Fruit fly (Drosophila melanogaster) whole organism, embryonic: ENCODE measurements around the gene CG13884.

Experiments
- Abd-B ChIP-seq: fragments of 200-800 bp; sonication (Bioruptor generic); optimal IDR thresholded peaks from 2 replicates; lab custom pipeline; 2018; ENCODE audit warnings: missing biosample characterization, mild to moderate bottlenecking, missing genetic modification characterization, moderate library complexity
- Atf3 ChIP-seq: fragments of 200-800 bp; sonication (Bioruptor generic); optimal IDR thresholded peaks from 3 replicates; lab custom pipeline; 2016; ENCODE audit warnings: missing biosample characterization, missing genetic modification characterization
- Awh ChIP-seq: fragments of 200-800 bp; sonication (Bioruptor generic); IDR thresholded peaks from 2 replicates; pipeline ENCODE4, ENCODE4 v1.3.6; 2022; ENCODE audit warnings: missing biosample characterization, missing genetic modification characterization
- CG10147 ChIP-seq: fragments of 200-800 bp; sonication (Bioruptor generic); optimal IDR thresholded peaks from 2 replicates; lab custom pipeline; 2019; ENCODE audit warnings: missing biosample characterization, mild to moderate bottlenecking, missing genetic modification characterization, moderate library complexity
- CG10543 ChIP-seq: fragments of 200-800 bp; sonication (Bioruptor generic); optimal IDR thresholded peaks from 3 replicates; lab custom pipeline; 2017; ENCODE audit warnings: missing biosample characterization, mild to moderate bottlenecking, missing genetic modification characterization, moderate library complexity
- CG11504 ChIP-seq: fragments of 200-800 bp; sonication (Bioruptor generic); optimal IDR thresholded peaks from 3 replicates; lab custom pipeline; 2019; ENCODE audit warnings: missing biosample characterization, mild to moderate bottlenecking, missing genetic modification characterization, moderate library complexity
- CG12299 ChIP-seq: fragments of 200-800 bp; sonication (Bioruptor generic); optimal IDR thresholded peaks from 2 replicates; lab custom pipeline; 2018; ENCODE audit warnings: missing biosample characterization, mild to moderate bottlenecking, missing genetic modification characterization
- CG14667 ChIP-seq: fragments of 200-800 bp; sonication (Bioruptor generic); IDR thresholded peaks from 2 replicates; pipeline ENCODE4 v1.3.6; 2022; ENCODE audit warnings: missing biosample characterization, missing genetic modification characterization
- CG15601 ChIP-seq: fragments of 200-800 bp; sonication (Bioruptor generic); optimal IDR thresholded peaks from 3 replicates; lab custom pipeline; 2019; ENCODE audit warnings: missing biosample characterization, mild to moderate bottlenecking, missing genetic modification characterization, moderate library complexity
- CG17385 ChIP-seq: fragments of 200-800 bp; sonication (Bioruptor generic); optimal IDR thresholded peaks from 3 replicates; lab custom pipeline; 2018; ENCODE audit warnings: missing biosample characterization, mild to moderate bottlenecking, missing genetic modification characterization
- CG17568 ChIP-seq: fragments of 200-800 bp; sonication (Bioruptor generic); optimal IDR thresholded peaks from 2 replicates; lab custom pipeline; 2018; ENCODE audit warnings: missing biosample characterization, mild to moderate bottlenecking, missing genetic modification characterization, moderate library complexity
- CG17802 ChIP-seq: fragments of 200-800 bp; sonication (Bioruptor generic); optimal IDR thresholded peaks from 2 replicates; lab custom pipeline; 2018; ENCODE audit warnings: missing biosample characterization, mild to moderate bottlenecking, missing genetic modification characterization, moderate library complexity
- CG18476 ChIP-seq: fragments of 200-800 bp; sonication (Bioruptor generic); optimal IDR thresholded peaks from 2 replicates; lab custom pipeline; 2016; ENCODE audit warnings: missing biosample characterization, mild to moderate bottlenecking, missing genetic modification characterization
- CG2678 ChIP-seq: fragments of 200-800 bp; sonication (Bioruptor generic); optimal IDR thresholded peaks from 3 replicates; lab custom pipeline; 2019; ENCODE audit warnings: missing biosample characterization, mild to moderate bottlenecking, missing genetic modification characterization, moderate library complexity
- CG33213 ChIP-seq: fragments of 200-800 bp; sonication (Bioruptor generic); optimal IDR thresholded peaks from 3 replicates; lab custom pipeline; 2016; ENCODE audit warnings: missing biosample characterization, missing genetic modification characterization
- CG3726 ChIP-seq: fragments of 200-800 bp; sonication (Bioruptor generic); IDR thresholded peaks from 3 replicates; pipeline ENCODE4, ENCODE4 v1.3.6; 2022; ENCODE audit warnings: missing biosample characterization, missing genetic modification characterization
- CG3847 ChIP-seq: fragments of 200-800 bp; sonication (Bioruptor generic); IDR thresholded peaks from 2 replicates; pipeline ENCODE4 v1.3.6; 2022; ENCODE audit warnings: missing biosample characterization, missing genetic modification characterization
- CG4360 ChIP-seq: fragments of 200-800 bp; sonication (Bioruptor generic); IDR thresholded peaks from 2 replicates; pipeline ENCODE4 v1.3.6; 2022; ENCODE audit warnings: missing biosample characterization, missing genetic modification characterization
- CG6175 ChIP-seq: fragments of 200-800 bp; sonication (Bioruptor generic); IDR thresholded peaks from 3 replicates; pipeline ENCODE4 v1.3.6; 2022; ENCODE audit warnings: missing biosample characterization, missing genetic modification characterization
- Hsf ChIP-seq: fragments of 200-800 bp; sonication (Bioruptor generic); optimal IDR thresholded peaks from 3 replicates; lab custom pipeline; 2016; ENCODE audit warnings: missing biosample characterization, missing genetic modification characterization
- Kr ChIP-seq: fragments of 200-800 bp; sonication (Bioruptor generic); optimal IDR thresholded peaks from 2 replicates; lab custom pipeline; 2017; ENCODE audit warnings: missing biosample characterization, mild to moderate bottlenecking, missing genetic modification characterization
- Max ChIP-seq: fragments of 200-800 bp; sonication (Bioruptor generic); optimal IDR thresholded peaks from 2 replicates; lab custom pipeline; 2016; ENCODE audit warnings: missing biosample characterization, mild to moderate bottlenecking, missing genetic modification characterization
- Meics ChIP-seq: fragments of 200-800 bp; sonication (Bioruptor generic); optimal IDR thresholded peaks from 2 replicates; lab custom pipeline; 2017; ENCODE audit warnings: missing biosample characterization, mild to moderate bottlenecking, missing genetic modification characterization
- NC2β ChIP-seq: fragments of 200-800 bp; sonication (Bioruptor generic); optimal IDR thresholded peaks from 2 replicates; lab custom pipeline; 2016; ENCODE audit warnings: missing biosample characterization, missing genetic modification characterization
- Optix ChIP-seq: fragments of 200-800 bp; sonication (Bioruptor generic); IDR thresholded peaks from 3 replicates; pipeline ENCODE4 v1.3.6; 2022; ENCODE audit warnings: missing biosample characterization, missing genetic modification characterization
- Pdp1 ChIP-seq, 2 experiments: fragments of 200-800 bp; sonication (Bioruptor generic); optimal IDR thresholded peaks; 3 replicates each; lab custom pipeline; 2016; ENCODE audit warnings: missing biosample characterization in 2 of 2, missing genetic modification characterization in 2 of 2, mild to moderate bottlenecking in 1 of 2, moderate library complexity in 1 of 2
- Sox102F ChIP-seq: fragments of 200-800 bp; sonication (Bioruptor generic); optimal IDR thresholded peaks from 2 replicates; lab custom pipeline; 2018; ENCODE audit warnings: missing biosample characterization, mild to moderate bottlenecking, missing genetic modification characterization, moderate library complexity
- TFAM ChIP-seq: fragments of 200-800 bp; sonication (Bioruptor generic); optimal IDR thresholded peaks from 2 replicates; lab custom pipeline; 2017; ENCODE audit warnings: missing biosample characterization, missing genetic modification characterization, inconsistent platforms
- Xrp1 ChIP-seq: fragments of 200-800 bp; sonication (Bioruptor generic); IDR thresholded peaks from 2 replicates; pipeline ENCODE4 v1.3.6; 2022; ENCODE audit warnings: missing biosample characterization, missing genetic modification characterization
- al ChIP-seq: fragments of 200-800 bp; sonication (Bioruptor generic); IDR thresholded peaks from 2 replicates; pipeline ENCODE4 v1.3.6; 2022; ENCODE audit warnings: missing biosample characterization, missing genetic modification characterization
- ato ChIP-seq: fragments of 200-800 bp; sonication (Bioruptor generic); IDR thresholded peaks from 2 replicates; pipeline ENCODE4 v1.3.6; 2022; ENCODE audit warnings: missing biosample characterization, missing genetic modification characterization; ENCODE audit not compliant: partially characterized antibody
- bcd ChIP-seq: fragments of 200-800 bp; sonication (Bioruptor generic); optimal IDR thresholded peaks from 2 replicates; lab custom pipeline; 2017; ENCODE audit warnings: missing biosample characterization, mild to moderate bottlenecking, missing genetic modification characterization
- ci ChIP-seq: fragments of 200-800 bp; sonication (Bioruptor generic); IDR thresholded peaks from 3 replicates; pipeline ENCODE4 v1.3.6; 2022; ENCODE audit warnings: missing biosample characterization, missing genetic modification characterization
- eyg ChIP-seq: fragments of 200-800 bp; sonication (Bioruptor generic); optimal IDR thresholded peaks from 3 replicates; lab custom pipeline; 2016; ENCODE audit warnings: missing biosample characterization, missing genetic modification characterization
- grau ChIP-seq: fragments of 200-800 bp; optimal IDR thresholded peaks from 3 replicates; lab custom pipeline; 2019; ENCODE audit warnings: missing biosample characterization, mild to moderate bottlenecking, missing genetic modification characterization, moderate library complexity
- grn ChIP-seq: fragments of 200-800 bp; sonication (Bioruptor generic); optimal IDR thresholded peaks from 3 replicates; lab custom pipeline; 2017; ENCODE audit warnings: missing biosample characterization, missing genetic modification characterization
- klu ChIP-seq: fragments of 200-800 bp; sonication (Bioruptor generic); IDR thresholded peaks from 2 replicates; pipeline ENCODE4 v1.3.6; 2022; ENCODE audit warnings: missing biosample characterization, missing genetic modification characterization
- nau ChIP-seq: fragments of 200-800 bp; sonication (Bioruptor generic); optimal IDR thresholded peaks from 3 replicates; lab custom pipeline; 2017; ENCODE audit warnings: missing biosample characterization, mild to moderate bottlenecking, missing genetic modification characterization, missing genetic modification reagents
- otp ChIP-seq: fragments of 200-800 bp; sonication (Bioruptor generic); IDR thresholded peaks from 3 replicates; pipeline ENCODE4, ENCODE4 v1.3.6; 2022; ENCODE audit warnings: missing biosample characterization, missing genetic modification characterization
- peb ChIP-seq: fragments of 200-800 bp; sonication (Bioruptor generic); IDR thresholded peaks from 2 replicates; pipeline ENCODE4 v1.3.6; 2022; ENCODE audit warnings: missing biosample characterization, missing genetic modification characterization
- pros ChIP-seq: fragments of 200-800 bp; sonication (Bioruptor generic); optimal IDR thresholded peaks from 3 replicates; lab custom pipeline; 2019; ENCODE audit warnings: missing biosample characterization, mild to moderate bottlenecking, missing genetic modification characterization, moderate library complexity
- ro ChIP-seq: fragments of 200-800 bp; sonication (Bioruptor generic); IDR thresholded peaks from 2 replicates; pipeline ENCODE4 v1.3.6; 2022; ENCODE audit warnings: missing biosample characterization, missing genetic modification characterization
- salm ChIP-seq: fragments of 200-800 bp; sonication (Bioruptor generic); optimal IDR thresholded peaks from 2 replicates; lab custom pipeline; 2018; ENCODE audit warnings: missing biosample characterization, mild to moderate bottlenecking, missing genetic modification characterization
- sd ChIP-seq: fragments of 200-800 bp; sonication (Bioruptor generic); optimal IDR thresholded peaks from 3 replicates; lab custom pipeline; 2018; ENCODE audit warnings: missing biosample characterization, mild to moderate bottlenecking, missing genetic modification characterization, moderate library complexity
- slbo ChIP-seq: fragments of 200-800 bp; sonication (Bioruptor generic); IDR thresholded peaks from 2 replicates; pipeline ENCODE4 v1.3.6; 2022; ENCODE audit warnings: missing biosample characterization, missing genetic modification characterization
- tx ChIP-seq: fragments of 200-800 bp; sonication (Bioruptor generic); optimal IDR thresholded peaks from 2 replicates; lab custom pipeline; 2016; ENCODE audit warnings: missing biosample characterization, missing genetic modification characterization
- unc-4 ChIP-seq: fragments of 200-800 bp; sonication (Bioruptor generic); IDR thresholded peaks from 2 replicates; pipeline ENCODE4 v1.3.6; 2022; ENCODE audit warnings: missing biosample characterization, missing genetic modification characterization; ENCODE audit not compliant: partially characterized antibody
- yki ChIP-seq: fragments of >200 bp; optimal IDR thresholded peaks from 3 replicates; lab custom pipeline; 2018
- zen ChIP-seq: fragments of 200-800 bp; sonication (Bioruptor generic); optimal IDR thresholded peaks from 3 replicates; lab custom pipeline; 2018; ENCODE audit warnings: missing biosample characterization, mild to moderate bottlenecking, missing genetic modification characterization, moderate library complexity

CG13884 gene

DNA sequence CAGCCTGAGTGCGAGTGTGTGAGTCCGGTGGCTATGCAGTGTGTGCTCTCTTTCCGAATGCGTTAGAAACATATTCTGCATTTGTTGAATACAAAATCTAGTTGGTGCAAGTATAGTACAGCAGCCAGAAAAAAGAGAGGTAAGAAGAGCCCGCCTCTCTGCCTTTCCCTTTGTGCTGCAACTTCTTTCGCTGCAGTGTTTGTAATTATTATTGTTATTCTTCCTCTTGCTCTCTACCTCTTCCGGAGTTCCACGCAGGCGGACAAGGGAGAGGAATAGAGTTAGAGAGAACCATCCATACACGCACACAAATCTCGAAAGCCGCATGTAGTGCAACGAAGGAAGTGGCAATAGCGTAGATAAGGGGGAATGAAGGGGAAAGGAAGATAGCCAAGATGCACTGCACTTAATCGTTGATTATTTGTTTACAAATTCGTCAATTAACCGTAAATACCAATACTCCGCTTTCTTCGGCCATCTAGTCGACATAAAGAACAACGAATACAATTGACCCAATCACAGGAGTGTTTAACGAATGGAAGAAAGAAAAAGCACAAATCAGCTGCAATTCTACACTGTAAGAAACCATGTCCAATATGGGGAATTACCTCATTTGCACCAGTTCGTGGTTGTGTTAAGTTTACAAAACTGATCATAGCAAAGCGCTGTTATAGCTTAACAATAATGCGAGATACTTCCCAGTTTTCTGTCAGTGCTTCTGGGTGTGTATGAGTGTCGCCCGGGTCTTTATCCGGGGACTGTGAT, 18.4 kb downstream of the CG13884 start (continued):
- peak; percentile 85 for TF ChIP-seq Xrp1 (GFP tag; lab: Robert Waterston, UW)
- peak; percentile 76 for TF ChIP-seq Optix (GFP tag; lab: Robert Waterston, UW)
- TF ChIP-seq CG14667 (GFP tag; lab: Robert Waterston, UW): peak; percentile 51
- TF ChIP-seq CG18476: peak; percentile 47
- TF ChIP-seq CG17802: peak; percentile 53
- peak; percentile 70 for TF ChIP-seq Atf3 (GFP tag; lab: Kevin White, UChicago)
- TF ChIP-seq CG3847 (GFP tag; lab: Robert Waterston, UW): 0 out of 2 replicates have a peak, but pooled peaks have one; percentile 35
- TF ChIP-seq otp (GFP tag; lab: Robert Waterston, UW): no peak; the same call in 1 of the 3 replicates
- peak; percentile 54 for TF ChIP-seq eyg (GFP tag; lab: Kevin White, UChicago)
- TF ChIP-seq slbo (GFP tag; lab: Robert Waterston, UW): peak; percentile 62
- peak; percentile 85 for TF ChIP-seq Awh (GFP tag; lab: Robert Waterston, UW)
- TF ChIP-seq CG10147: no peak
- TF ChIP-seq Hsf (GFP tag; lab: Kevin White, UChicago): peak; percentile 71
- peak; percentile 81 for TF ChIP-seq CG15601 (tag; lab: Kevin White, UChicago)
- 0 out of 2 replicates have a peak, but pooled peaks have one; percentile 4 for TF ChIP-seq al (GFP tag; lab: Robert Waterston, UW)
- no peak for TF ChIP-seq ato (GFP tag; lab: Robert Waterston, UW)
- no peak for TF ChIP-seq grn (GFP tag; lab: Kevin White, UChicago)
- TF ChIP-seq yki (lab: Kevin White, UChicago): no peak
- TF ChIP-seq CG4360: no peak
- no peak for TF ChIP-seq unc-4 (GFP tag; lab: Robert Waterston, UW)
- TF ChIP-seq NC2β (GFP tag; lab: Kevin White, UChicago): peak; percentile 65
- TF ChIP-seq Abd-B: peak; percentile 67
- TF ChIP-seq tx: peak; percentile 59
- TF ChIP-seq Pdp1 (GFP tag; optimal IDR thresholded peaks at IDR 0.05; lab: Kevin White, UChicago): peak; percentile 63 to 88
- 0 out of 3 replicates have a peak, but pooled peaks have one; percentile 44 for TF ChIP-seq CG3726 (GFP tag; lab: Robert Waterston, UW)
- peak; percentile 74 for TF ChIP-seq peb (GFP tag; lab: Robert Waterston, UW)
- TF ChIP-seq sd (tag; lab: Kevin White, UChicago): no peak
- peak; percentile 88 for TF ChIP-seq CG17385
- 0 out of 2 replicates have a peak, but pooled peaks have one; percentile 18 for TF ChIP-seq ro (GFP tag; lab: Robert Waterston, UW)
- no peak for TF ChIP-seq CG10543 (GFP tag; lab: Kevin White, UChicago)
- TF ChIP-seq ci (GFP tag; lab: Robert Waterston, UW): peak; percentile 92
- peak; percentile 40 for TF ChIP-seq CG33213 (GFP tag; lab: Kevin White, UChicago)
- TF ChIP-seq CG17568 (GFP tag; lab: Kevin White, UChicago): peak; percentile 34
- TF ChIP-seq Sox102F (GFP tag; lab: Kevin White, UChicago): peak; percentile 86
- peak; percentile 46 for TF ChIP-seq zen (tag; lab: Kevin White, UChicago)
- peak; percentile 17 for TF ChIP-seq TFAM
- peak; percentile 13 for TF ChIP-seq Meics
- peak; percentile 75 for TF ChIP-seq CG11504 (tag; lab: Kevin White, UChicago)
- no peak for TF ChIP-seq salm (tag; lab: Kevin White, UChicago)
- TF ChIP-seq bcd (GFP tag; lab: Kevin White, UChicago): peak; percentile 52
- TF ChIP-seq nau: peak; percentile 49
- peak; percentile 43 for TF ChIP-seq Max (GFP tag; lab: Kevin White, UChicago)
- no peak for TF ChIP-seq pros (GFP tag; lab: Kevin White, UChicago)
- TF ChIP-seq klu (GFP tag; lab: Robert Waterston, UW): no peak
- no peak for TF ChIP-seq CG6175 (GFP tag; lab: Robert Waterston, UW)
- peak; percentile 43 for TF ChIP-seq CG12299
- peak; percentile 71 for TF ChIP-seq CG2678 (tag; lab: Kevin White, UChicago)
- TF ChIP-seq Kr: no peak
- TF ChIP-seq grau (tag; lab: Kevin White, UChicago): peak; percentile 60
